Worm (Caenorhabditis elegans): ENCODE data around the gene C17H11.4.

DNA sequence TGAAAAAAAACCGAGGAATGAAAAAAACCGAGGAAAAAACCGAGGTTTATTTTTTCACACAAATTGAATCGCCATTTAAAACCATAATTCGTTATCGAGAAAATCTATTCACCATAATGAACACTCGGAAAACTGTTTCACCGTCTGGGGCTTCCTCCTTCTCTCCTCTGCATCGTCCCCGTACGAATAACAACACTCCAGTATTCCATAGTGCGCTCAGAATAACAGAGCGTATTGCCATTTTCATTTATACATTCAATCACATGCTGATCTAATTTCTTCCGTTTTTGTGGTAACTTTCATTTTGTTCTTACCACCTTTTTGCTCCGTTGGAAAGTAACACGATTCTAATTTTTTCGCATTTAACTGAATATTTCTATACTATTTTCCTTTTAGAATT lies 11.9 kb downstream of the C17H11.4 start, which contains the start of gene C17H11.2:
- TF ChIP-seq ceh-36 (tag; optimal IDR thresholded peaks at IDR 0.05) (no peak), flt-1 (GFP tag; IDR thresholded peaks at IDR 0.05) (no peak), ets-7 (tag; optimal IDR thresholded peaks at IDR 0.05) (no peak), hmg-4 (GFP tag; optimal IDR thresholded peaks at IDR 0.05) (no peak), aly-1 (tag; optimal IDR thresholded peaks at IDR 0.05) (no peak), F13C5.2 (tag; optimal IDR thresholded peaks at IDR 0.05) (no peak), ama-1 (optimal IDR thresholded peaks at IDR 0.05) (no peak), tbx-37 (GFP tag; conservative IDR thresholded peaks at IDR 0.05) (no peak), tbx-11 (GFP tag; IDR thresholded peaks at IDR 0.05) (no peak), hnd-1 (tag; optimal IDR thresholded peaks at IDR 0.05) (no peak)
